Worm (Caenorhabditis elegans): ENCODE measurements around the gene Y44A6B.3.

DNA sequence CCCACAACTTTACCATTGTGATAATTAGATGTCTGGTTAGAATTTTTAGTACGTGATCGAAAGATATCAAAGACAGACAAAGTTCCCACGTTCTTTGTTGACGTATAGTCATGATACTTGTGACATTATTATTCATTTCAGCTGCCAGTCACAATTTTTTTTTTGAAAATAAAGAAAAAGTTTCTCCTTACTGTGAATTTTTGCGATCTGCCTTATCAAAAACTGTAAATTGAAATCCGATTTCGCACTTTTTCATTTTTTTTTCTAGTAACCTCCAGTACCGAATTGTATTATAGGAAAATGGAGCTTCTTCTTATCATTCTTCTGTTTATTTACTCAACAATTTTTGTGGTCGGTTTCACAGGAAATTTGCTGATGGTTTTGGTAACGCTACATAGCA is 42.9 kb upstream of the Y44A6B.3 start, which contains the start of gene srsx-35:
- TF ChIP-seq T22C8.4 (GFP tag; IDR thresholded peaks at IDR 0.05) (no peak), flt-1 (GFP tag; IDR thresholded peaks at IDR 0.05) (no peak)
